Worm (Caenorhabditis elegans) whole organism, young adult: ENCODE measurements around the gene sipa-1.

ENCODE experiments used
- B0261.1 ChIP-seq: sonication (generic microtip); optimal IDR thresholded peaks from 2 replicates; lab custom pipeline; 2016; ENCODE audit warnings: mild to moderate bottlenecking, missing genetic modification characterization, moderate library complexity, missing compliant biosample characterization
- nfya-1 ChIP-seq: sonication (generic microtip); optimal IDR thresholded peaks from 2 replicates; lab custom pipeline; 2017; ENCODE audit warnings: antibody characterized with exemption, missing compliant biosample characterization, missing genetic modification characterization, borderline replicate concordance; ENCODE audit not compliant: insufficient read depth
- repo-1 ChIP-seq: sonication (generic microtip); optimal IDR thresholded peaks from 2 replicates; lab custom pipeline; 2017; ENCODE audit warnings: mild to moderate bottlenecking, missing genetic modification characterization, missing compliant biosample characterization

ce11 chrV:11627837-11628236 is 9.3 kb downstream of the sipa-1 start:
- TF ChIP-seq repo-1 (tag; lab: Kevin White, UChicago) (no peak), B0261.1 (no peak), nfya-1 (no peak)
